Fruit fly (Drosophila melanogaster) whole organism, embryonic: ENCODE measurements around the gene CG15332.
A peak's percentile ranks its signal among the peaks of the same experiment; 100 is the strongest.

Source experiments
- Atf-2 ChIP-seq: fragments of 200-800 bp; sonication (Bioruptor generic); optimal IDR thresholded peaks from 2 replicates; lab custom pipeline; 2016; ENCODE audit warnings: missing biosample characterization, missing genetic modification characterization
- Bdp1 ChIP-seq: fragments of 200-800 bp; sonication (Bioruptor generic); optimal IDR thresholded peaks from 3 replicates; lab custom pipeline; 2016; ENCODE audit warnings: missing biosample characterization, missing genetic modification characterization
- CG10431 ChIP-seq: fragments of 200-800 bp; sonication (Bioruptor generic); optimal IDR thresholded peaks from 3 replicates; lab custom pipeline; 2018; ENCODE audit warnings: missing biosample characterization, mild to moderate bottlenecking, missing genetic modification characterization
- CG11695 ChIP-seq: fragments of 200-800 bp; sonication (Bioruptor generic); IDR thresholded peaks from 3 replicates; pipeline ENCODE4 v1.3.6; 2022; ENCODE audit warnings: missing biosample characterization, missing genetic modification characterization
- CG12659 ChIP-seq: fragments of 200-800 bp; sonication (Bioruptor generic); optimal IDR thresholded peaks from 3 replicates; lab custom pipeline; 2017; ENCODE audit warnings: mild to moderate bottlenecking, missing biosample characterization, missing genetic modification reagents, missing genetic modification characterization
- CG15011 ChIP-seq: fragments of 200-800 bp; sonication (Bioruptor generic); optimal IDR thresholded peaks from 3 replicates; lab custom pipeline; 2018; ENCODE audit warnings: missing biosample characterization, mild to moderate bottlenecking, missing genetic modification characterization
- CG1529 ChIP-seq: fragments of 200-800 bp; sonication (Bioruptor generic); optimal IDR thresholded peaks from 3 replicates; lab custom pipeline; 2018; ENCODE audit warnings: missing biosample characterization, missing genetic modification characterization
- CG1602 ChIP-seq: fragments of 200-800 bp; sonication (Bioruptor generic); optimal IDR thresholded peaks from 3 replicates; lab custom pipeline; 2016; ENCODE audit warnings: missing biosample characterization, missing genetic modification characterization
- CG17328 ChIP-seq: fragments of 200-800 bp; sonication (Bioruptor generic); IDR thresholded peaks from 2 replicates; pipeline ENCODE4 v1.3.6; 2022; ENCODE audit warnings: missing biosample characterization, missing genetic modification characterization
- CG1832 ChIP-seq: fragments of 200-800 bp; sonication (Bioruptor generic); optimal IDR thresholded peaks from 2 replicates; lab custom pipeline; 2017; ENCODE audit warnings: missing biosample characterization, mild to moderate bottlenecking, missing genetic modification characterization, inconsistent platforms
- CG30020 ChIP-seq: fragments of 200-800 bp; optimal IDR thresholded peaks from 2 replicates; lab custom pipeline; 2019; ENCODE audit warnings: missing biosample characterization, mild to moderate bottlenecking, missing genetic modification characterization, moderate library complexity
- CG31441 ChIP-seq: fragments of 200-800 bp; sonication (Bioruptor generic); IDR thresholded peaks from 2 replicates; pipeline ENCODE4 v1.3.6; 2022; ENCODE audit warnings: missing biosample characterization, missing genetic modification characterization
- CG5953 ChIP-seq: fragments of 200-800 bp; sonication (Bioruptor generic); IDR thresholded peaks from 2 replicates; pipeline ENCODE4 v1.3.6; 2022; ENCODE audit warnings: missing biosample characterization, missing genetic modification characterization
- CG6654 ChIP-seq: fragments of 200-800 bp; sonication (Bioruptor generic); optimal IDR thresholded peaks from 2 replicates; lab custom pipeline; 2017; ENCODE audit warnings: missing biosample characterization, mild to moderate bottlenecking, missing genetic modification characterization
- CG7786 ChIP-seq: fragments of 200-800 bp; sonication (Bioruptor generic); optimal IDR thresholded peaks from 2 replicates; lab custom pipeline; 2016; ENCODE audit warnings: missing biosample characterization, missing genetic modification characterization
- CG8281 ChIP-seq: fragments of 200-800 bp; sonication (Bioruptor generic); optimal IDR thresholded peaks from 2 replicates; lab custom pipeline; 2018; ENCODE audit warnings: missing biosample characterization, mild to moderate bottlenecking, missing genetic modification characterization, moderate library complexity
- CG8924 ChIP-seq: fragments of 200-800 bp; optimal IDR thresholded peaks from 3 replicates; lab custom pipeline; 2019; ENCODE audit warnings: missing biosample characterization, mild to moderate bottlenecking, missing genetic modification characterization, moderate library complexity
- CG9609 ChIP-seq: fragments of 200-800 bp; sonication (Bioruptor generic); optimal IDR thresholded peaks from 3 replicates; lab custom pipeline; 2016; ENCODE audit warnings: missing biosample characterization, missing genetic modification characterization
- CHES-1-like ChIP-seq: fragments of 200-800 bp; sonication (Bioruptor generic); optimal IDR thresholded peaks from 2 replicates; lab custom pipeline; 2016; ENCODE audit warnings: missing biosample characterization, missing genetic modification characterization
- Camta ChIP-seq: fragments of 200-800 bp; sonication (Bioruptor generic); optimal IDR thresholded peaks from 2 replicates; lab custom pipeline; 2016; ENCODE audit warnings: missing biosample characterization, missing genetic modification characterization
- CrebB ChIP-seq: fragments of 200-800 bp; sonication (Bioruptor generic); optimal IDR thresholded peaks from 3 replicates; lab custom pipeline; 2018; ENCODE audit warnings: missing biosample characterization, mild to moderate bottlenecking, missing genetic modification characterization
- E2f2 ChIP-seq: fragments of 200-800 bp; sonication (Bioruptor generic); IDR thresholded peaks from 2 replicates; pipeline ENCODE4 v1.3.6; 2022; ENCODE audit warnings: missing biosample characterization, missing genetic modification characterization
- Hsf ChIP-seq: fragments of 200-800 bp; sonication (Bioruptor generic); optimal IDR thresholded peaks from 3 replicates; lab custom pipeline; 2016; ENCODE audit warnings: missing biosample characterization, missing genetic modification characterization
- Lhr ChIP-seq: fragments of 200-800 bp; sonication (Bioruptor generic); optimal IDR thresholded peaks from 3 replicates; lab custom pipeline; 2017; ENCODE audit warnings: mild to moderate bottlenecking, missing biosample characterization, missing genetic modification reagents, missing genetic modification characterization
- MBD-R2 ChIP-seq: fragments of 200-800 bp; sonication (Bioruptor generic); IDR thresholded peaks from 2 replicates; pipeline ENCODE4 v1.3.6; 2022; ENCODE audit warnings: missing biosample characterization, missing genetic modification characterization
- Med ChIP-seq: fragments of 200-800 bp; sonication (Bioruptor generic); peaks from one replicate; lab custom pipeline; 2016; ENCODE audit warnings: missing biosample characterization, missing genetic modification characterization, mild to moderate bottlenecking, inconsistent platforms, moderate library complexity
- NC2β ChIP-seq: fragments of 200-800 bp; sonication (Bioruptor generic); optimal IDR thresholded peaks from 2 replicates; lab custom pipeline; 2016; ENCODE audit warnings: missing biosample characterization, missing genetic modification characterization
- NK7.1 ChIP-seq: fragments of 200-800 bp; sonication (Bioruptor generic); optimal IDR thresholded peaks from 3 replicates; lab custom pipeline; 2016; ENCODE audit warnings: missing biosample characterization, missing genetic modification characterization
- Pdp1 ChIP-seq, 2 experiments: fragments of 200-800 bp; sonication (Bioruptor generic); optimal IDR thresholded peaks; 3 replicates each; lab custom pipeline; 2016; ENCODE audit warnings: missing biosample characterization in 2 of 2, missing genetic modification characterization in 2 of 2, mild to moderate bottlenecking in 1 of 2, moderate library complexity in 1 of 2
- Ptx1 ChIP-seq: fragments of 200-800 bp; sonication (Bioruptor generic); IDR thresholded peaks from 2 replicates; pipeline ENCODE4 v1.3.6; 2022; ENCODE audit warnings: missing biosample characterization, missing genetic modification characterization
- Usf ChIP-seq: fragments of 200-800 bp; sonication (Bioruptor generic); optimal IDR thresholded peaks from 2 replicates; lab custom pipeline; 2017; ENCODE audit warnings: missing genotype, missing biosample characterization, missing genetic modification characterization
- bsh ChIP-seq, 2 experiments: fragments of 200-800 bp; sonication (Bioruptor generic); optimal IDR thresholded peaks; 2 replicates each; lab custom pipeline; 2017 to 2018; ENCODE audit warnings: mild to moderate bottlenecking in 2 of 2, missing biosample characterization in 2 of 2, missing genetic modification characterization in 2 of 2, moderate library complexity in 1 of 2
- cad ChIP-seq: fragments of >200 bp; optimal IDR thresholded peaks from 2 replicates; lab custom pipeline; 2017; ENCODE audit warnings: missing biosample characterization, missing genetic modification characterization
- cg ChIP-seq: fragments of 200-800 bp; sonication (Bioruptor generic); optimal IDR thresholded peaks from 3 replicates; lab custom pipeline; 2019; ENCODE audit warnings: missing biosample characterization, mild to moderate bottlenecking, missing genetic modification characterization, moderate library complexity
- hth ChIP-seq: fragments of >200 bp; optimal IDR thresholded peaks from 2 replicates; lab custom pipeline; 2017; ENCODE audit warnings: inconsistent platforms
- lov ChIP-seq, 2 experiments: fragments of 200-800 bp in 1 of 2; fragments of >200 bp in 1 of 2; sonication (Bioruptor generic) in 1 of 2; IDR thresholded peaks in 1 of 2; optimal IDR thresholded peaks in 1 of 2; 2 replicates in 1 of 2; 3 replicates in 1 of 2; pipeline versions ENCODE4 v1.3.6 to Lab custom; 2017 to 2022; ENCODE audit warnings: missing biosample characterization in 1 of 2, missing genetic modification characterization in 1 of 2
- mirr ChIP-seq: fragments of 200-800 bp; sonication (Bioruptor generic); optimal IDR thresholded peaks from 3 replicates; lab custom pipeline; 2018; ENCODE audit warnings: missing biosample characterization, mild to moderate bottlenecking, missing genetic modification characterization
- pfk ChIP-seq: fragments of 200-800 bp; sonication (Bioruptor generic); optimal IDR thresholded peaks from 2 replicates; lab custom pipeline; 2018; ENCODE audit warnings: missing biosample characterization, mild to moderate bottlenecking, missing genetic modification characterization, moderate library complexity
- phol ChIP-seq: fragments of 200-800 bp; sonication (Bioruptor generic); optimal IDR thresholded peaks from 3 replicates; lab custom pipeline; 2018; ENCODE audit warnings: missing biosample characterization, mild to moderate bottlenecking, missing genetic modification characterization, moderate library complexity
- run ChIP-seq: fragments of 200-800 bp; sonication (Bioruptor generic); optimal IDR thresholded peaks from 3 replicates; lab custom pipeline; 2018; ENCODE audit warnings: missing biosample characterization, mild to moderate bottlenecking, missing genetic modification characterization
- sens-2 ChIP-seq: fragments of 200-800 bp; sonication (Bioruptor generic); IDR thresholded peaks from 2 replicates; pipeline ENCODE4 v1.3.6; 2022; ENCODE audit warnings: missing biosample characterization, missing genetic modification characterization
- slou ChIP-seq: fragments of 200-800 bp; sonication (Bioruptor generic); optimal IDR thresholded peaks from 3 replicates; lab custom pipeline; 2016; ENCODE audit warnings: missing biosample characterization, missing genetic modification characterization
- stc ChIP-seq: fragments of 200-800 bp; sonication (Bioruptor generic); IDR thresholded peaks from 2 replicates; pipeline ENCODE4 v1.3.6; 2022; ENCODE audit warnings: missing biosample characterization, missing genetic modification characterization
- stwl ChIP-seq: fragments of 200-800 bp; sonication (Bioruptor generic); optimal IDR thresholded peaks from 3 replicates; lab custom pipeline; 2018; ENCODE audit warnings: missing biosample characterization, mild to moderate bottlenecking, missing genetic modification characterization, moderate library complexity
- tup ChIP-seq: fragments of 200-800 bp; sonication (Bioruptor generic); optimal IDR thresholded peaks from 2 replicates; lab custom pipeline; 2016; ENCODE audit warnings: missing biosample characterization, mild to moderate bottlenecking, missing genetic modification characterization, moderate library complexity
- usp ChIP-seq: fragments of >200 bp; optimal IDR thresholded peaks from 2 replicates; lab custom pipeline; 2017; ENCODE audit warnings: missing biosample characterization, missing genetic modification characterization
- vnd ChIP-seq: fragments of 200-800 bp; sonication (Bioruptor generic); IDR thresholded peaks from 3 replicates; pipeline ENCODE4 v1.3.6; 2022; ENCODE audit warnings: missing biosample characterization, missing genetic modification characterization; ENCODE audit not compliant: partially characterized antibody
- wor ChIP-seq: fragments of 200-800 bp; sonication (Bioruptor generic); IDR thresholded peaks from 2 replicates; pipeline ENCODE4 v1.3.6; 2022; ENCODE audit warnings: missing biosample characterization, missing genetic modification characterization
- z ChIP-seq: fragments of 200-800 bp; sonication (Bioruptor generic); IDR thresholded peaks from 3 replicates; pipeline ENCODE4 v1.3.6; 2022; ENCODE audit warnings: missing biosample characterization, missing genetic modification characterization

The CG15332 gene

dm6 chrX:7908239-7909068 lies 47.3 kb downstream of the CG15332 start, which contains the start of the genes dpr14 and spidey (continued):
- TF ChIP-seq Pdp1 (GFP tag; optimal IDR thresholded peaks at IDR 0.05; lab: Kevin White, UChicago) (peak; percentile 88 to 98), bsh (GFP tag; optimal IDR thresholded peaks at IDR 0.05; lab: Kevin White, UChicago) (peak; percentile 44 to 92), CG1832 (GFP tag; lab: Kevin White, UChicago) (no peak), CG5953 (GFP tag; lab: Robert Waterston, UW) (peak; percentile 72), Hsf (GFP tag; lab: Kevin White, UChicago) (peak; percentile 88), Usf (GFP tag; lab: Kevin White, UChicago) (peak; percentile 64), vnd (GFP tag; lab: Robert Waterston, UW) (no peak; the same call in 2 of the 3 replicates), CG10431 (GFP tag; lab: Kevin White, UChicago) (peak; percentile 75), NC2β (GFP tag; lab: Kevin White, UChicago) (peak; percentile 83), run (peak; percentile 84), CG17328 (peak; percentile 85), hth (lab: Kevin White, UChicago) (no peak), cg (GFP tag; lab: Kevin White, UChicago) (peak; percentile 94), tup (GFP tag; lab: Kevin White, UChicago) (peak; percentile 82), lov (optimal IDR thresholded peaks at IDR 0.05; lab: Kevin White, UChicago) (no peak), lov (GFP tag; IDR thresholded peaks at IDR 0.05; lab: Robert Waterston, UW) (0 out of 3 replicates have a peak, but pooled peaks have one; percentile 68), CG8924 (tag; lab: Kevin White, UChicago) (peak; percentile 93), CG15011 (GFP tag; lab: Kevin White, UChicago) (peak; percentile 87), CG11695 (GFP tag; lab: Robert Waterston, UW) (peak; percentile 90), Ptx1 (GFP tag; lab: Robert Waterston, UW) (peak; percentile 93), stwl (tag; lab: Kevin White, UChicago) (no peak), CG1529 (GFP tag; lab: Kevin White, UChicago) (peak; percentile 77), CG12659 (GFP tag; lab: Kevin White, UChicago) (peak; percentile 92), pfk (GFP tag; lab: Kevin White, UChicago) (peak; percentile 12), CG9609 (GFP tag; lab: Kevin White, UChicago) (peak; percentile 84), Bdp1 (GFP tag; lab: Kevin White, UChicago) (peak; percentile 62), NK7.1 (GFP tag; lab: Kevin White, UChicago) (peak; percentile 38), Atf-2 (GFP tag; lab: Kevin White, UChicago) (peak; percentile 83), CHES-1-like (GFP tag; lab: Kevin White, UChicago) (peak; percentile 89), wor (GFP tag; lab: Robert Waterston, UW) (peak; percentile 79), Lhr (GFP tag; lab: Kevin White, UChicago) (peak; percentile 57), CG7786 (GFP tag; lab: Kevin White, UChicago) (peak; percentile 90), CG1602 (peak; percentile 81), CG8281 (tag; lab: Kevin White, UChicago) (peak; percentile 61), sens-2 (GFP tag; lab: Robert Waterston, UW) (peak; percentile 46; the same call in 1 of the 2 replicates), Camta (GFP tag; lab: Kevin White, UChicago) (peak; percentile 83), stc (GFP tag; lab: Robert Waterston, UW) (peak; percentile 86), CG30020 (tag; lab: Kevin White, UChicago) (peak; percentile 56), MBD-R2 (peak; percentile 80; the same call in 1 of the 2 replicates), phol (peak; percentile 86), slou (GFP tag; lab: Kevin White, UChicago) (peak; percentile 26), usp (no peak), cad (GFP tag; lab: Kevin White, UChicago) (no peak), CrebB (peak; percentile 87), Med (GFP tag; lab: Kevin White, UChicago) (peak; percentile 98), z (GFP tag; lab: Robert Waterston, UW) (no peak), CG31441 (GFP tag; lab: Robert Waterston, UW) (peak; percentile 88), E2f2 (GFP tag; lab: Robert Waterston, UW) (peak; percentile 66), mirr (GFP tag; lab: Kevin White, UChicago) (peak; percentile 88), CG6654 (GFP tag; lab: Kevin White, UChicago) (peak; percentile 74)
